Worm (Caenorhabditis elegans) whole organism, midembryonic: Measurements from ENCODE around the gene B0554.4.

Source experiments
- cog-1 ChIP-seq: sonication (generic microtip); optimal IDR thresholded peaks from 2 replicates; lab custom pipeline; 2016; ENCODE audit warnings: missing genetic modification characterization, missing compliant biosample characterization
- flt-1 ChIP-seq: fragments of 200-800 bp; sonication (Bioruptor generic); IDR thresholded peaks from 2 replicates; pipeline ENCODE4 v1.3.6; 2022; ENCODE audit warnings: missing genetic modification characterization, missing compliant biosample characterization
- klf-2 ChIP-seq: fragments of 200-800 bp; sonication (Bioruptor generic); conservative IDR thresholded peaks from 2 replicates; pipeline ENCODE4 v1.3.6; 2022; ENCODE audit warnings: missing genetic modification reagents, missing genetic modification characterization, missing compliant biosample characterization
- med-1 ChIP-seq: sonication (generic microtip); optimal IDR thresholded peaks from 2 replicates; lab custom pipeline; 2017; ENCODE audit warnings: missing genetic modification characterization, mild to moderate bottlenecking, missing compliant biosample characterization, antibody characterized with exemption, missing genetic modification reagents; ENCODE audit not compliant: insufficient read depth
- ref-1 ChIP-seq: fragments of 200-800 bp; sonication (Bioruptor generic); conservative IDR thresholded peaks from 2 replicates; pipeline ENCODE4 v1.3.6; 2022; ENCODE audit warnings: missing genetic modification reagents, missing genetic modification characterization, missing compliant biosample characterization
- tab-1 ChIP-seq: fragments of 200-800 bp; sonication (Bioruptor generic); IDR thresholded peaks from 2 replicates; pipeline ENCODE4 v1.3.6; 2022; ENCODE audit warnings: missing genetic modification characterization, missing compliant biosample characterization

ce11 chrV:404210-404669 lies 24.7 kb upstream of the B0554.4 start, which contains the start of gene nhr-252:
- no peak for TF ChIP-seq cog-1 (tag; lab: Kevin White, UChicago)
- no peak for TF ChIP-seq med-1 (GFP tag; lab: Kevin White, UChicago)
- no peak for TF ChIP-seq klf-2 (GFP tag; lab: Robert Waterston, UW)
- no peak for TF ChIP-seq tab-1 (GFP tag; lab: Robert Waterston, UW)
- TF ChIP-seq ref-1 (GFP tag; lab: Robert Waterston, UW), result no peak
- no peak for TF ChIP-seq flt-1 (GFP tag; lab: Robert Waterston, UW)
